Worm (Caenorhabditis elegans): ENCODE data around the gene Y50D4B.6.

The Y50D4B.6 gene

DNA sequence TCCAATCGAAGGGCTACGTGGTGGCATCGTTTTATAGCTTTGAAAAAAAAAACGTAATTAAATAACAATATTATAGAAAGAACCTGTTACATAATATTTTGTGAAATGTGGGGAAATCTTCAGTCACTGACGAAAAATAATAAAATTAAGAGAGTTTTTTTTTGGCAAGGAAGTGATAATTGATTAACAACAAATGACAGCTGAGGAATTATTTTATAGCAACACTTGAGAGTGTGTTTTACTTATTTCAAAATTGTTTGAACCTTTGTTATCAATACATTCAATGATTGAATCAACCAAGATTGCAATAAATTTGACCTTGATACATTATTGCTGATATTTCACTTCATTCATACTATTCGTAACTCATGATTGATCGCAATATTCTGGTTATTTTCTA is at the start of gene Y50D4B.6:
Gene Y50D4B.6 (plus strand): TSS at position 301 of the 400 bp plus-strand sequence.
- TF ChIP-seq unc-62 (GFP tag; optimal IDR thresholded peaks at IDR 0.05) = no peak

DNA sequence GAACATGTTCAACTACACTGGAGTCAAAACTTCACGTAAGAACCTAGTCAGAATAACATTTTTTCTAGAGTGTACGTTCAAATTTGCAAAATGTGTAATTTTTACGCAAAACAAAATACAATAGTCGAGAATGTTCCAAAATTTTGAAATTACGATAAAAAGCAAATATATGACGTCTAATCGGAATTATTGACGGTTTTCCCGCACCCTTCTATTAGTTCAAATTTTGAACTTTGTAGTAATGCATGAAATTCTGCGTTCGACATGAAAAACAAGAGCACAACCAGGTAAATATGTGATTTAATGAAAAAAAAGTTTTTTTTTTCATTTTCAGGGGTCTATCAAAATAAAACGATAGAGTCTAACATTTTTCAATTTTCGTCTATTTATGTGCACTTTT is 46.0 kb upstream of the Y50D4B.6 start:
- no peak for TF ChIP-seq unc-62 (GFP tag; optimal IDR thresholded peaks at IDR 0.05)

DNA sequence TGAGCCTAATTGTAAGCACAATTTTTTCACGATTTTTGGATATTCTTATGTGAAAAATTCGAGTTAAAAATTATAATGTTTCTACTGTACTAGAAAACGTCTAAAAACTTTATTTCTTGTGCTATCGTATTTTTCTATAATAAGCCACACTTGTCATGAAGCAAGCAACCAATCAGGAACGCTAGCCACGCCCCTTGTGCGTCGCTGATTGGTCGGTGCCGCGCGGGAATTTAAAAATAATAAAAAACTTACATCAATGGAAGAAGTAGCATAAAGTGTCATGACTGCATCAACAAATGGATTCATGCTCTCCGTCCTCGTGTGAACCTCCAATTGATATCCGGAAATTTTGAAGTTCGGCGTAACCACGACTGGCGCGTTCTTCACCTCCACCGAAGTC is 36.9 kb upstream of the Y50D4B.6 start:
- no peak for TF ChIP-seq unc-62 (GFP tag; optimal IDR thresholded peaks at IDR 0.05)

DNA sequence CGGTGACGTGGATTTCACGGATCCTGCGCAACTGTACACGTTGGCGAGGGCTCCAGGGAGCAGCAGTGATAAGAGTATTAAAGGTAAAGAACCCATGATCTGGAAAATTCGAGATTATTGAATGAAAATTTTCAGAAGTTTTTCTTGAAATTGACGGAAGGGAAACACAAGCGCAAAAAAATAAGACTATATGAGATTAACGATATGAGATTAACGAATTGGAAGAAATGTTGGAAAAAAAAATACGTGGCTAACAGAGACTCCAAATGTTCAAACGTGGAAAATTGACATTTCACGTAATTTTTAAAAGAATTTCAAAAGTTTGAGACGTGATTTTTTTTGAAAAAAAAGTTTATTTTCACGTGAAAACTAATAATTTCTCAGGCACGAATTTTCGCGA is 35.6 kb upstream of the Y50D4B.6 start, which contains the start of gene nra-4:
Gene nra-4 (minus strand): TSS at position 101 of the 400 bp plus-strand sequence.
- TF ChIP-seq unc-62 (GFP tag; optimal IDR thresholded peaks at IDR 0.05) = no peak

DNA sequence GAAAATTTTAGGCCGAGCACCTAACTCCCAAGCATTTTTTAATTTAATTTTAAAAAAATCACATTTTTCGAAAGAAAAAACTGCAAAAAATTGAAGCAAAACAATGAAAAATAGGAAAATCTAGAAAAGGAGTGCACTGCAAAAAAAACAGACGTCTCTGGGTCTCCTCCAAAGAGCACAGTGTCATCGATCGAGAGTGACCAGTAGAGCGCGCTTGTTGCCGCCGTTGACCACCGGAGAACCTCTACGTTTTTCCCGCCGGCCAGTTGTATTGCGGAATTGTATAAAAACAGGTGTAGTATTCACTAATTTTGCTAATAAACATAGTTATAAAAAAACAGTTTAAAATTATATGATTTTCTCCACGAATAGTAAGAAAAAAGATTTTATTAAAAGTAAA is 34.8 kb upstream of the Y50D4B.6 start:
- no peak for TF ChIP-seq unc-62 (GFP tag; optimal IDR thresholded peaks at IDR 0.05)

DNA sequence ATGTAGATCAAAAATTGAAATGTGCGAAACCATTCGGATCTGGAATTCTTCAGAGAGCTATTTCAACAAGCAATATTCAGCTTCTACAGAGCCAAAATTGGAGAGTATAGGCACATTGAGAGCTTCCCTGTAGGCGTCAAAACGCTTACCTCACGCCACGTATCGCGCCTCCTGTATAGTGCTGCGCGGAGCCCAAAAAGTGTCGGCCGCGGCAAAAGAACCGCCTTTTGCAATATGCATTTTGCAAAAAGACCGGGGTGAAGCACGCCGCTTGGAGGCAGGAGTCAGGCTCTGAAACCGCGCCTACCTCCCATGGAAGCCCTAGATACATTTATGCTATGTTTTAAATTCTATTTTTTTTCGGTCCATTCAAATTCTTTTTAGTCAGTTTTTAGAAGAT is 32.5 kb upstream of the Y50D4B.6 start:
- no peak for TF ChIP-seq unc-62 (GFP tag; optimal IDR thresholded peaks at IDR 0.05)

DNA sequence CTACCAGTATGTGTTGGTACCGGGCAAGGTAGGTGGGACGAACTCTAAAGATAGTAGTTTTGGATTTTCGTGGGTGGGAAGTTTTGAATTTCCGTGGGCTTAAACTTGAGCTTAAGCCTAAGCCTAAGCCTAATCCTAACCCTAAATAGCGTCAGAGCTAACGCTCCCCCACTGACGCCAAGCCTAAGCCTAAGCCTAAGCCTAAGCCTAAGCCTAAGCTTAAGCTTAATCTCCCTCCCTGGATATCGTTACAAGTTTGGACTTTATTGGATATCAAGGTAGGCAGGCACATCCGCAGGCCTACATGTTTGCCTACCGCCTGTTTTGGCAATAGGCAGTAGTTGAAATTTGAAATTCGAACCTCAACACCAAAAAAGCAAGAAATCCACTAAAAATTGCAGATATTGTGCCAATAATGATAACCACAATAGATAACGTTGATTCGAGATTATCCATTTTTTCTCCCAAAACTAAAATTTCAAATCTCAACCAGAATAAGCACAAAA is 31.5 kb upstream of the Y50D4B.6 start, which contains the start of gene K10C9.4:
Gene K10C9.4 (minus strand): TSS at position 456 of the 506 bp plus-strand sequence.
- no peak for TF ChIP-seq unc-62 (GFP tag; optimal IDR thresholded peaks at IDR 0.05)

DNA sequence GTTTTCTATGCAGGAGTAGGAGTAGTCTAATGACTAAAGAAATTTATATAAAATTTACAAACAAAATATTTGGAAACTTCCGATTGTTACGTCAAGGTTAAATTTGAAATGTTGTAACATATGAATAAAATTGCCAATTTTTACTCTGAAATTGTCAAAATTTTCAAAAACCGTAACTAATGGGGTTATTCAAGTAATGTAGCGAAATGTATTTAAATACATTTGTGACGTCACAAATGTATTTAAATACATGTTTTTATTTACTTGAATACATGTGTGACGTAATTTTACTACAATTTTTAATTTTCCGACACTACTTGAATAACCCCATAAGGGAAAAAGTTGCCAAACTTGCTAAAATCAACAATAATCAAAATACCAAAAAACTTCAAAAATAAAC is 30.7 kb upstream of the Y50D4B.6 start:
- TF ChIP-seq unc-62 (GFP tag; optimal IDR thresholded peaks at IDR 0.05) = no peak

DNA sequence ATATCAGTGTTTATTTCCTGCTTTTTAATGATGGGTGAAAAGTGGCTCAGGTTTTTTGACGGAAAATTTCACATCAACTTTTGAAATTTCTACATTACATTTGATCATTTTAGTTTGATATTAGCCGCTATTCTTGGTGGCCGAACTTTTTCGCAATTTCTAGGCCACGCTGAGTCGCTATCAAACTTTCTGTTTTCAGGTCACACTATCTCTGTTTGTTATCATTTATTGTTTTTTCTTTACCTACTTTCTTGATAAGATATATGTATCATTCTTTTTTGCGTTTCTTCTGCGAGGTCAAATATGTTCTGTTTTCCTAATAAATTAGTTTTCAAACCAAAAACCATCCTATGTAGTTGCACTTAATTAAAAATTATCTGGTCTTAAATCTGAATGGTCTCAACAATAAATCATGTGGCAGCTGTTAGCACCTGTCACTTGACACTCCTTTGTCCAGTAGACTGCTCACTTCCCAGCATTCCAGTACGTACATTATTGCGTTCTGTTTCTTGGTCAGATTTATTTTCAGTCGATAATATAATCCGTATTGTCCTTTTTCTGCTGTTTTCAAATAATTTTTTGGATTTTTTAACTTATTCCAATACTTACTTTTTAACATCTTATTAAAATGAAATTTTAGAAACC is 23.8 kb upstream of the Y50D4B.6 start:
- no peak for TF ChIP-seq unc-62 (GFP tag; optimal IDR thresholded peaks at IDR 0.05)

DNA sequence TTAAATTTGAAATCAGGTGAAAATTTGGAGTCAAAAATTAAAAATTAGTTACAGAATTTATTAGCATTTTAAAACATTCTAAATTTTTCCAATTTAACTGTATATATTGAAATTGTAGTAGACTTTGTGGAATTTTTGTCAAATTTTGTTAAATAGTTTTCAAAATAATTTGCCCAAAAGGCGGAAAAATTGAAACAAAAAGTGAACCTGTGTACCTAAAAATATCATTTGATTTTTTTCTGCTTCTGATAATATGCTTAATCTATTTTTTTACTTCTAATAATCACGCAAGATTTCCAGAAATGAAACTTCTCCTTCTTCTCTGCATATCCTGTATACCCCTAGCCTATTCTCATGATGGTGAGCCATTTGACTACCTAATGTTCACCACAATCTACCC is 22.8 kb upstream of the Y50D4B.6 start, which contains the start of gene rnst-2:
Gene rnst-2 (plus strand): TSS at position 301 of the 400 bp plus-strand sequence.
- no peak for TF ChIP-seq unc-62 (GFP tag; optimal IDR thresholded peaks at IDR 0.05)

DNA sequence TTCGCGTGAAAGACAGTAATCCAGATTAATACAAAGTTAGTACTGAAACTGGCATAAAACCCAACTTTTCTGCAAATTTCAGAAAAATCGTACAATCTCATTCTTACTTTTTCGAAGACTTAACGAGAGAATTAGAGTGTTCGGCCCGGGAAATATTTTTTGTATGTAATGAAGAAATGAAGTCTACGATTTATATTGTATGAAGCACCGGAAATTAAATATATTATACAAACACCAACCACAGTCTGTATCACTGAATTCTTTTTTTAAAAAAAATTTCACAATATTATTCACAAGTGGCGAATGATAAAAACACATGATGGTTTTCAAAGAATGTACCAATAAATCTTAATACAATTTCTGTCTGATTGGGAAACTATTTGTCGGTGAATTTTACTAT is 19.6 kb upstream of the Y50D4B.6 start, which contains the start of gene str-67:
Gene str-67 (minus strand): TSS at position 101 of the 400 bp plus-strand sequence.
- no peak for TF ChIP-seq unc-62 (GFP tag; optimal IDR thresholded peaks at IDR 0.05)

DNA sequence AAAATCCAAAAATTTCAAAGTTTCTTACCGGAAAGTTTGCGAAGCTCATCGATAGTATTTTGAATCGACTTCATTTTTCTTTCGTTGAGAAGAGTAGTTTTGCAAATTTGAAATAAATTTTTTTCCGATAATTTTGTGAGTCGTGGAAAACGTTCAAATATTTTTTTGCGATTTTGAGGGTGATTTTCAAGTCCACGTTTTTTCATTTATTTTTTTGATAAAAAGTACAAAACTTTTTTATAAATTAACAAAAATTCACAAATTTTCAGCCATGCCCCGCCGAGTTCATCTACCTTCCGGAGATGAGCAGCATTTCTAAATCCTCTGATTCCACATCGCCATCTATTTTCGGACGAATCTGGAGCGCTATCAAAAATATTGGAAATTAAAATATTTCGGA is 16.6 kb upstream of the Y50D4B.6 start, which contains the start of gene K10C9.7:
Gene K10C9.7 (minus strand): TSS at position 101 of the 400 bp plus-strand sequence.
- no peak for TF ChIP-seq unc-62 (GFP tag; optimal IDR thresholded peaks at IDR 0.05)

DNA sequence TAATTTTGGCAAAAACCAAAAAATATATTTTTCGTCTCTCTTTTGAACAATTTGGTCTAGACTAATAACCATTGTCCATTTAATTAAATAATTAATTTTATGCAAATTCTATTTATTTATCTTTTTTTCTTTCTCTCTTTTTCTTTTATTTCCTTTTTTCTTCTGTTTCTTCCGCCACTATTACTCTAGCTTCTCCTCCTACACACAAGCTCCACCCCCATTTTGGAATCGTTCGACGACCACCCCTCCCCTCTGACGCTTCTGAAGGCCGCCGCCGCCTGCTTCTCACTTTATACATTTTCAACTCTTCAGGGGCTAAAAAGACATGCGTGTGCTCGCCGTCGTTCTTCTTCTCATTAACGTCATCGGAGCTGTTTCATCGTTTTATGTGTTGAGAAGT is 9.2 kb upstream of the Y50D4B.6 start, which contains the start of gene K10C9.1:
Gene K10C9.1 (plus strand): TSS at position 301 of the 400 bp plus-strand sequence.
- no peak for TF ChIP-seq unc-62 (GFP tag; optimal IDR thresholded peaks at IDR 0.05)

DNA sequence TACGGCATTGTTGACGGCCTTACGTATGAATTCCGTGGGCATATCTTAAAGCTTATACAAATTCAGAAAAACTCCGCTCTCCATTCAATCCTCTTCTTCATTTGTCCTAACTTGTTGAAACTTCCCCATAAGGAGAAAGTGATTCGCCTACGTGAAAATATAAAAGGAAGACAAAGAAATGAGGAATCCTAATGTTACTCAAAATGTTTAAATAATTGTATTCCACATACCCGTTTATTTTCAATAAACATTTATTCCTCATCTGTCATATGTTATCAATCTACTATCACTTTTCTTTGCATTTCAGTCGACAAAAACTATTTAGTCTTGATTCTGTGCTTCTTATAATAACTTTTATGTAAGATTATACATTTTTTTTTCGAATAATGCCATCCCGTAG is 3.9 kb downstream of the Y50D4B.6 start, which contains the start of gene clec-203:
Gene clec-203 (plus strand): TSS at position 301 of the 400 bp plus-strand sequence.
- TF ChIP-seq unc-62 (GFP tag; optimal IDR thresholded peaks at IDR 0.05) = no peak

DNA sequence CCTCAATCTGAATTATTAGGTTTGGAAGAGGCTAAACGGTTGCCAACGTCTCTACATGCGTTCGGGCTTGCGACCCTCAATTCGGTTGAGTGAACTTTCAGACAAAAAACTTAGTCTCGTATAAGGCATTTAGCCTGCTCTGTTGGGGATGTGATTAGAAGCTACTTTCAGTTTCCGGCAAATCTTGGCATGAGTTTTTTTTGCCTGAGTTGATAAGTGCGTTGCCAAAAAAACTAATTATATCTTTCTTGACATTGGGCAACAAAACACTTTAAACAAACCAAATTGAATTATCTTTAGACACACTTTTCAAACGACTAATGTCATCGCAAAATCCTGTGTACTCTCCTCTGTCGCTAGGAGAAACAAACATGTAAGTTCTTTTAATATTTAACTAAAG is 8.2 kb downstream of the Y50D4B.6 start, which contains the start of gene Y50D4B.4:
Gene Y50D4B.4 (plus strand): TSS at position 301 of the 400 bp plus-strand sequence.
- no peak for TF ChIP-seq unc-62 (GFP tag; optimal IDR thresholded peaks at IDR 0.05)

DNA sequence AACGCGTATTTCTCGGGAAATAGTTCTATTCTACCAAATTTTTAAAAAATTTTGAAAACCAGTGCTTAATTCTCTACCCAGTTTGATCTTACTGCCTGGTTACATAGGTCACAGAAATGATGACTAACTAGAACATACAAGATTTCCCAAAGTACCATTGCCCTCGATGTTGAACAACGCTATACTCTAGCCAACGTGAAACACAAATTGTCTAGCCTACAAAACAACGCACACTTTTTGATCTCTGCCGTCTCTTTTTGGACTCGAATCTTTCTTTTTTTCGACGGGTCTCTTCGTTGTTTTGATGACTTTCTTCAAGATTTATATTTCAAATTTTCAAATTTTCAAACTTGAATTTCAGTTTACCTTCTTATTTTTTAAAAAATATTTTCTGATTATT is 16.2 kb downstream of the Y50D4B.6 start, which contains the start of gene Y50D4B.2:
Gene Y50D4B.2 (plus strand): TSS at position 301 of the 400 bp plus-strand sequence.
- TF ChIP-seq unc-62 (GFP tag; optimal IDR thresholded peaks at IDR 0.05) = no peak

DNA sequence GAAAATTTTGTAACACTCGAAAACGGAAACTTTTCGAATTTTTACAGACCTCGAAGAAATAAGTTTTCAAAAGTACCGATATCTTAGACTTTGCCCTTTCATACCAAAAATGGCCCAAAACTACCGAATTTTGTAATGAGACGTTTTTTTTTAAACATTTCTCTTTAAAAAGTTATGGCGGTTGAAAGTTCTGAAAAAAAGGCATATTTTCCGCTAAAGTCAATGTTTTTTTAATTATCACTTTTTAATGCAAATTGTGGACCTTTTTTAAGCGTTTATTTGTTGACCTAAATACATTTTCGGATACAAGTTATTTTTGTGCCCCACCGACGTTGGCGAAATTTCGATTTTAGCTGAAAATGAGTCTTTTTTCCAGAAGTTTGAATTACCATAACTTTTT is 18.5 kb downstream of the Y50D4B.6 start:
- TF ChIP-seq unc-62 (GFP tag; optimal IDR thresholded peaks at IDR 0.05) = no peak

All from whole organism, dauer.